Fruit fly (Drosophila melanogaster) whole organism, prepupa: ENCODE measurements around the gene CG7912.

Experiments
- CG10631 ChIP-seq: fragments of 200-800 bp; sonication (Bioruptor generic); optimal IDR thresholded peaks from 2 replicates; lab custom pipeline; 2016; ENCODE audit warnings: missing biosample characterization, missing genetic modification characterization
- CG10669 ChIP-seq: fragments of 200-800 bp; sonication (Bioruptor generic); optimal IDR thresholded peaks from 3 replicates; lab custom pipeline; 2018; ENCODE audit warnings: missing biosample characterization, mild to moderate bottlenecking, missing genetic modification characterization, moderate library complexity
- CG11294 ChIP-seq: fragments of 200-800 bp; sonication (Bioruptor generic); IDR thresholded peaks from 2 replicates; pipeline ENCODE4 v1.3.6; 2022; ENCODE audit warnings: missing biosample characterization, missing genetic modification characterization
- CG11902 ChIP-seq: fragments of 200-800 bp; sonication (Bioruptor generic); optimal IDR thresholded peaks from 3 replicates; lab custom pipeline; 2016; ENCODE audit warnings: missing biosample characterization, missing genetic modification characterization
- CG1621 ChIP-seq: fragments of 200-800 bp; sonication (Bioruptor generic); optimal IDR thresholded peaks from 3 replicates; lab custom pipeline; 2018; ENCODE audit warnings: missing biosample characterization, mild to moderate bottlenecking, missing genetic modification characterization
- CG16779 ChIP-seq: fragments of 200-800 bp; sonication (Bioruptor generic); optimal IDR thresholded peaks from 3 replicates; lab custom pipeline; 2017; ENCODE audit warnings: missing biosample characterization, mild to moderate bottlenecking, missing genetic modification characterization
- CG3032 ChIP-seq: fragments of 200-800 bp; optimal IDR thresholded peaks from 2 replicates; lab custom pipeline; 2019; ENCODE audit warnings: missing biosample characterization, mild to moderate bottlenecking, missing genetic modification characterization, moderate library complexity
- CG31627 ChIP-seq: fragments of 200-800 bp; sonication (Bioruptor generic); optimal IDR thresholded peaks from 3 replicates; lab custom pipeline; 2016; ENCODE audit warnings: missing biosample characterization, missing genetic modification characterization
- CG34406 ChIP-seq: fragments of 200-800 bp; sonication (Bioruptor generic); optimal IDR thresholded peaks from 3 replicates; lab custom pipeline; 2016; ENCODE audit warnings: missing biosample characterization, missing genetic modification characterization
- CG3919 ChIP-seq: fragments of 200-800 bp; sonication (Bioruptor generic); optimal IDR thresholded peaks from 3 replicates; lab custom pipeline; 2016; ENCODE audit warnings: missing biosample characterization, missing genetic modification characterization
- CG4318 ChIP-seq: fragments of 200-800 bp; sonication (Bioruptor generic); optimal IDR thresholded peaks from 3 replicates; lab custom pipeline; 2017; ENCODE audit warnings: missing biosample characterization, mild to moderate bottlenecking, missing genetic modification characterization
- CG6163 ChIP-seq: fragments of 200-800 bp; sonication (Bioruptor generic); IDR thresholded peaks from 3 replicates; pipeline ENCODE4 v1.3.6; 2022; ENCODE audit warnings: missing biosample characterization, missing genetic modification characterization
- CG6792 ChIP-seq: fragments of 200-800 bp; sonication (Bioruptor generic); optimal IDR thresholded peaks from 3 replicates; lab custom pipeline; 2016; ENCODE audit warnings: missing biosample characterization, missing genetic modification characterization
- CG8319 ChIP-seq: fragments of 200-800 bp; sonication (Bioruptor generic); optimal IDR thresholded peaks from 3 replicates; lab custom pipeline; 2016; ENCODE audit warnings: missing biosample characterization, missing genetic modification characterization
- CG8632 ChIP-seq: fragments of 200-800 bp; sonication (Bioruptor generic); optimal IDR thresholded peaks from 3 replicates; lab custom pipeline; 2016; ENCODE audit warnings: missing biosample characterization, missing genetic modification characterization
- CG9139 ChIP-seq: fragments of 200-800 bp; sonication (Bioruptor generic); optimal IDR thresholded peaks from 3 replicates; lab custom pipeline; 2017; ENCODE audit warnings: missing biosample characterization, mild to moderate bottlenecking, missing genetic modification characterization
- Eip75B ChIP-seq: fragments of 200-800 bp; sonication (Bioruptor generic); optimal IDR thresholded peaks from 3 replicates; lab custom pipeline; 2016; ENCODE audit warnings: missing biosample characterization, missing genetic modification characterization
- Eip78C ChIP-seq: fragments of 200-800 bp; sonication (Bioruptor generic); peaks from one replicate; lab custom pipeline; 2016; ENCODE audit warnings: missing biosample characterization, missing genetic modification characterization
- Eip93F ChIP-seq: fragments of 200-800 bp; sonication (Bioruptor generic); optimal IDR thresholded peaks from 2 replicates; lab custom pipeline; 2016; ENCODE audit warnings: missing biosample characterization, mild to moderate bottlenecking, missing genetic modification characterization
- Hr38 ChIP-seq: sonication (Bioruptor generic); optimal IDR thresholded peaks from 2 replicates; lab custom pipeline; 2016; ENCODE audit warnings: missing biosample characterization, missing genetic modification characterization
- Lpt ChIP-seq: fragments of 200-800 bp; sonication (Bioruptor generic); optimal IDR thresholded peaks from 3 replicates; lab custom pipeline; 2016; ENCODE audit warnings: missing biosample characterization, missing genetic modification characterization
- OdsH ChIP-seq: fragments of 200-800 bp; sonication (Bioruptor generic); optimal IDR thresholded peaks from 3 replicates; lab custom pipeline; 2016; ENCODE audit warnings: missing biosample characterization, missing genetic modification characterization
- Smox ChIP-seq: fragments of 200-800 bp; sonication (Bioruptor generic); optimal IDR thresholded peaks from 3 replicates; lab custom pipeline; 2016; ENCODE audit warnings: missing biosample characterization, missing genetic modification characterization
- Sox14 ChIP-seq: fragments of 200-800 bp; sonication (Bioruptor generic); optimal IDR thresholded peaks from 3 replicates; lab custom pipeline; 2016; ENCODE audit warnings: missing biosample characterization, missing genetic modification characterization
- Sox15 ChIP-seq: fragments of 200-800 bp; sonication (Bioruptor generic); optimal IDR thresholded peaks from 3 replicates; lab custom pipeline; 2016; ENCODE audit warnings: missing biosample characterization, missing genetic modification characterization
- achi ChIP-seq: fragments of 200-800 bp; sonication (Bioruptor generic); optimal IDR thresholded peaks from 3 replicates; lab custom pipeline; 2016; ENCODE audit warnings: missing biosample characterization, missing genetic modification characterization
- acj6 ChIP-seq: fragments of 200-800 bp; sonication (Bioruptor generic); optimal IDR thresholded peaks from 3 replicates; lab custom pipeline; 2016; ENCODE audit warnings: missing biosample characterization, missing genetic modification characterization
- cyc ChIP-seq: fragments of 200-800 bp; sonication (Bioruptor generic); optimal IDR thresholded peaks from 3 replicates; lab custom pipeline; 2016; ENCODE audit warnings: missing biosample characterization, missing genetic modification characterization
- dac ChIP-seq: fragments of 200-800 bp; sonication (Bioruptor generic); optimal IDR thresholded peaks from 2 replicates; lab custom pipeline; 2017; ENCODE audit warnings: missing biosample characterization, mild to moderate bottlenecking, missing genetic modification characterization
- esn ChIP-seq: fragments of 200-800 bp; sonication (Bioruptor generic); optimal IDR thresholded peaks from 2 replicates; lab custom pipeline; 2016; ENCODE audit warnings: missing biosample characterization, mild to moderate bottlenecking, missing genetic modification characterization, moderate library complexity
- fd59A ChIP-seq: fragments of 200-800 bp; sonication (Bioruptor generic); optimal IDR thresholded peaks from 2 replicates; lab custom pipeline; 2017; ENCODE audit warnings: missing biosample characterization, mild to moderate bottlenecking, missing genetic modification characterization, missing genetic modification reagents
- fd85E ChIP-seq: fragments of 200-800 bp; sonication (Bioruptor generic); optimal IDR thresholded peaks from 3 replicates; lab custom pipeline; 2016; ENCODE audit warnings: missing biosample characterization, missing genetic modification characterization
- fkh ChIP-seq: fragments of 200-800 bp; sonication (Bioruptor generic); optimal IDR thresholded peaks from 3 replicates; lab custom pipeline; 2017; ENCODE audit warnings: missing biosample characterization, mild to moderate bottlenecking, missing genetic modification characterization, moderate library complexity
- net ChIP-seq: fragments of 200-800 bp; sonication (Bioruptor generic); optimal IDR thresholded peaks from 3 replicates; lab custom pipeline; 2016; ENCODE audit warnings: missing biosample characterization, missing genetic modification characterization
- pdm3 ChIP-seq: fragments of 200-800 bp; sonication (Bioruptor generic); optimal IDR thresholded peaks from 3 replicates; lab custom pipeline; 2016; ENCODE audit warnings: missing biosample characterization, missing genetic modification characterization
- ss ChIP-seq, 2 experiments: fragments of 200-800 bp; sonication (Bioruptor generic); optimal IDR thresholded peaks; 2 replicates in 1 of 2; 3 replicates in 1 of 2; lab custom pipeline; 2017 to 2018; ENCODE audit warnings: mild to moderate bottlenecking in 2 of 2, missing biosample characterization in 2 of 2, missing genetic modification characterization in 2 of 2, moderate library complexity in 1 of 2
- svp ChIP-seq: fragments of 200-800 bp; sonication (Bioruptor generic); peaks from one replicate; lab custom pipeline; 2016; ENCODE audit warnings: missing biosample characterization, missing genetic modification characterization
- topi ChIP-seq: fragments of 200-800 bp; sonication (Bioruptor generic); optimal IDR thresholded peaks from 3 replicates; lab custom pipeline; 2016; ENCODE audit warnings: missing biosample characterization, missing genetic modification characterization
- vri ChIP-seq: fragments of 200-800 bp; sonication (Bioruptor generic); optimal IDR thresholded peaks from 3 replicates; lab custom pipeline; 2016; ENCODE audit warnings: missing biosample characterization, mild to moderate bottlenecking, missing genetic modification characterization

Gene CG7912

dm6 chr3R:29995035-29995434 lies 14.0 kb downstream of the CG7912 start, which contains the start of the genes CG7903 and Sas-6:
Gene CG7903 (minus strand): TSS chr3R:29995231.
Gene Sas-6 (plus strand): TSS chr3R:29995357.
- TF ChIP-seq esn (no peak), Smox (GFP tag; lab: Kevin White, UChicago) (no peak), Sox14 (GFP tag; lab: Kevin White, UChicago) (peak; percentile 43), CG16779 (tag; lab: Kevin White, UChicago) (no peak), fkh (GFP tag; lab: Kevin White, UChicago) (peak; percentile 70), CG11902 (GFP tag; lab: Kevin White, UChicago) (no peak), CG6163 (GFP tag; lab: Robert Waterston, UW) (0 out of 3 replicates have a peak, but pooled peaks have one; percentile 22), CG1621 (peak; percentile 16)

dm6 chr3R:29993134-29993533 lies 15.9 kb downstream of the CG7912 start, which contains the start of gene Acph-1:
Gene Acph-1 (minus strand): TSS chr3R:29993411.
- peak; percentile 86 for TF ChIP-seq Sox14 (GFP tag; lab: Kevin White, UChicago)
- no peak for TF ChIP-seq topi (GFP tag; lab: Kevin White, UChicago)
- TF ChIP-seq CG1621, result peak; percentile 1
- peak; percentile 33 for TF ChIP-seq Eip93F (GFP tag; lab: Kevin White, UChicago)
- peak; percentile 6 for TF ChIP-seq fkh (GFP tag; lab: Kevin White, UChicago)
- TF ChIP-seq, all 60 proteins: peak for 4

dm6 chr3R:29990681-29991080 lies 18.3 kb downstream of the CG7912 start:
- TF ChIP-seq fkh (GFP tag; lab: Kevin White, UChicago) (peak; percentile 67), CG8319 (GFP tag; lab: Kevin White, UChicago) (no peak)

dm6 chr3R:29985219-29985618 lies 23.8 kb downstream of the CG7912 start:
- no peak for TF ChIP-seq cyc (GFP tag; lab: Kevin White, UChicago)
- TF ChIP-seq acj6 (GFP tag; lab: Kevin White, UChicago), result no peak
- no peak for TF ChIP-seq dac (GFP tag; lab: Kevin White, UChicago)
- TF ChIP-seq achi (GFP tag; lab: Kevin White, UChicago), result no peak
- no peak for TF ChIP-seq CG16779 (tag; lab: Kevin White, UChicago)
- no peak for TF ChIP-seq Lpt (GFP tag; lab: Kevin White, UChicago)
- TF ChIP-seq net (GFP tag; lab: Kevin White, UChicago), result no peak
- TF ChIP-seq CG6163 (GFP tag; lab: Robert Waterston, UW), result no peak
- no peak for TF ChIP-seq CG1621
- TF ChIP-seq, all 60 proteins: peak for 0

dm6 chr3R:29983886-29984285 lies 25.1 kb downstream of the CG7912 start:
- TF ChIP-seq ss (GFP tag; optimal IDR thresholded peaks at IDR 0.05; lab: Kevin White, UChicago) (peak in 1 of 2 experiments; percentile 31), CG4318 (no peak)

DNA sequence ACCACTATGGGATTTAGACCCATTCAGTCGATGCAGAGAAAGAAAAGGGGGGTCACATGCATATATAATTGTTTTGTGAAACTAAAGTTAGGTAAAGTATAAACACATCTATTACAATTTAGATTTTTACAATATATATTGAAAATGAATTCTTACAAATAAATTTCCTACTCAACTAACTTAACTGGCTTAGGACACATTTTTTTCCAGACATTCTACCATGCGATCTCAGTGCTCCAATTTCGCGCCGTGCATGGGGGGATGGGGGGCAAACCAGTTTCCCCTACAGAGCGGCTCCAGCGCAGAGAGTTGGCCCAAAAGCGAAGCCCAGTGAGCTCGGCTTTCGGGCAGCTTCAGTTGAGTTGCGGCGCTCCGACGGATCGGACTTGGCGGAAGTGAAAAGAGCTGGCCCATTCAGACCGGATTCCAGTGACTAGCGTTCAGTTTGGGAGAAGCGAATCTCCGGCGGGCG lies 25.9 kb downstream of the CG7912 start, which contains the start of gene CG7896:
Gene CG7896 (plus strand): TSS at position 354 of the 472 bp plus-strand sequence.
- TF ChIP-seq pdm3 (peak; percentile 70), CG3032 (tag; lab: Kevin White, UChicago) (peak; percentile 87), CG6792 (GFP tag; lab: Kevin White, UChicago) (peak; percentile 87), CG31627 (GFP tag; lab: Kevin White, UChicago) (peak; percentile 67), fkh (GFP tag; lab: Kevin White, UChicago) (peak; percentile 12), CG4318 (no peak), Hr38 (no peak), CG10669 (GFP tag; lab: Kevin White, UChicago) (peak; percentile 73), CG8632 (peak; percentile 81), CG34406 (GFP tag; lab: Kevin White, UChicago) (peak; percentile 86), fd59A (peak; percentile 76), CG3919 (peak; percentile 83), OdsH (GFP tag; lab: Kevin White, UChicago) (no peak), CG6163 (GFP tag; lab: Robert Waterston, UW) (peak; percentile 93), CG10631 (peak; percentile 86), Eip75B (GFP tag; lab: Kevin White, UChicago) (peak; percentile 76), CG11294 (peak; percentile 80), Sox15 (GFP tag; lab: Kevin White, UChicago) (peak; percentile 75), CG8319 (GFP tag; lab: Kevin White, UChicago) (peak; percentile 78), Eip78C (peak; percentile 94), vri (GFP tag; lab: Kevin White, UChicago) (peak; percentile 72), CG1621 (peak; percentile 50), CG9139 (GFP tag; lab: Kevin White, UChicago) (peak; percentile 55), Smox (GFP tag; lab: Kevin White, UChicago) (peak; percentile 81), cyc (GFP tag; lab: Kevin White, UChicago) (peak; percentile 77), fd85E (peak; percentile 34), Lpt (GFP tag; lab: Kevin White, UChicago) (peak; percentile 73), svp (GFP tag; lab: Kevin White, UChicago) (peak; percentile 97)
